Fruit fly (Drosophila melanogaster): ENCODE data around the gene t-cup.

t-cup gene

DNA sequence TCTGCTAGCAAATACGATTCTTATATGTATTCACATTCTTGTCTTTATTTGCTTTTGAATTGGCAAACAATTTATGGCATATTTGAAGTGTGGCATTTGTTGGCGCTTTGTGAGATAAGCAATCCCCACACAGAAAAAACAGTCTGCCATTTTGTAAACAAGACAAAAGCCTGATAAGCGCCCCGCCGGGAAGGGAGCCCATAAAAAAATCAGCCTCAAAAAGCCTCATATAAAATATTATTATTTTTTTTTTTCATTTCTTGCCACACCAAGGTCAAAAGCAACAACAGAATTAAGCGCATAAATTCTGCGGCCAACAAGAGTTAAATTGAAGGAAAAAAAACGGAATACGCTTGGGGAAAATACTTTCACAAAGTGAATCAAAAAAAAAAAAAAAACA lies 21.8 kb downstream of the t-cup start (continued):
- no peak for TF ChIP-seq eve (GFP tag; optimal IDR thresholded peaks at IDR 0.05)
- no peak for TF ChIP-seq Side (GFP tag; optimal IDR thresholded peaks at IDR 0.05)
- TF ChIP-seq CG14667 (GFP tag; IDR thresholded peaks at IDR 0.05): no peak
- no peak for TF ChIP-seq CG7372 (GFP tag; IDR thresholded peaks at IDR 0.05)
- TF ChIP-seq CG14050 (GFP tag; IDR thresholded peaks at IDR 0.05): no peak
- no peak for TF ChIP-seq tx (GFP tag; optimal IDR thresholded peaks at IDR 0.05)
- TF ChIP-seq da (GFP tag; optimal IDR thresholded peaks at IDR 0.05): no peak
- no peak for TF ChIP-seq CG14710 (tag; optimal IDR thresholded peaks at IDR 0.05)
- TF ChIP-seq ftz-f1 (GFP tag; optimal IDR thresholded peaks at IDR 0.05): peak; percentile 73
- peak; percentile 72 for TF ChIP-seq CG2678 (tag; optimal IDR thresholded peaks at IDR 0.05)
- no peak for TF ChIP-seq NFAT (GFP tag; IDR thresholded peaks at IDR 0.05)
- TF ChIP-seq Six4 (GFP tag; optimal IDR thresholded peaks at IDR 0.05): no peak
- TF ChIP-seq row (GFP tag; IDR thresholded peaks at IDR 0.05): no peak
- no peak for TF ChIP-seq MBD-R2 (GFP tag; IDR thresholded peaks at IDR 0.05)
- no peak for TF ChIP-seq dm (GFP tag; optimal IDR thresholded peaks at IDR 0.05)
- TF ChIP-seq CG33213 (GFP tag; optimal IDR thresholded peaks at IDR 0.05): no peak
- no peak for TF ChIP-seq peb (GFP tag; IDR thresholded peaks at IDR 0.05)
- no peak for TF ChIP-seq Lhr (GFP tag; optimal IDR thresholded peaks at IDR 0.05)
- TF ChIP-seq Myb (GFP tag; optimal IDR thresholded peaks at IDR 0.05): no peak
- no peak for TF ChIP-seq hbn (GFP tag; IDR thresholded peaks at IDR 0.05; ENCODE audit: partially characterized antibody)
- no peak for TF ChIP-seq cato (GFP tag; optimal IDR thresholded peaks at IDR 0.05; ENCODE audit: borderline replicate concordance)
- no peak for TF ChIP-seq chif (GFP tag; optimal IDR thresholded peaks at IDR 0.05)
- TF ChIP-seq lilli (GFP tag; optimal IDR thresholded peaks at IDR 0.05): peak; percentile 17
- TF ChIP-seq HLH4C (GFP tag; IDR thresholded peaks at IDR 0.05; ENCODE audit: partially characterized antibody): no peak
- TF ChIP-seq sd (tag; optimal IDR thresholded peaks at IDR 0.05): peak; percentile 95
- TF ChIP-seq pho (GFP tag; optimal IDR thresholded peaks at IDR 0.05): no peak
- TF ChIP-seq sens (GFP tag): peak; percentile 15
- no peak for TF ChIP-seq CG1602 (GFP tag; optimal IDR thresholded peaks at IDR 0.05)
- TF ChIP-seq repo (GFP tag; optimal IDR thresholded peaks at IDR 0.05): no peak
- TF ChIP-seq sqz (GFP tag; optimal IDR thresholded peaks at IDR 0.05): peak; percentile 84
- no peak for TF ChIP-seq Opbp (GFP tag; IDR thresholded peaks at IDR 0.05; ENCODE audit: partially characterized antibody)
- peak; percentile 82 for TF ChIP-seq Hmr (GFP tag; optimal IDR thresholded peaks at IDR 0.05)
- TF ChIP-seq CG10565 (GFP tag; optimal IDR thresholded peaks at IDR 0.05): no peak
- TF ChIP-seq tup (GFP tag; optimal IDR thresholded peaks at IDR 0.05): no peak
- TF ChIP-seq YL-1 (GFP tag; optimal IDR thresholded peaks at IDR 0.05): no peak
- no peak for TF ChIP-seq CG5245 (GFP tag; optimal IDR thresholded peaks at IDR 0.05)
- no peak for TF ChIP-seq TFAM (GFP tag; optimal IDR thresholded peaks at IDR 0.05)
- TF ChIP-seq Chrac-16 (GFP tag; optimal IDR thresholded peaks at IDR 0.05): no peak
- peak; percentile 29 for TF ChIP-seq CG17359 (tag; optimal IDR thresholded peaks at IDR 0.05)
- peak; percentile 8 for TF ChIP-seq CG12236 (GFP tag; optimal IDR thresholded peaks at IDR 0.05)
- peak; percentile 42 for TF ChIP-seq odd (GFP tag; optimal IDR thresholded peaks at IDR 0.05)
- TF ChIP-seq Med (GFP tag): peak; percentile 86
- peak; percentile 24 for TF ChIP-seq grau (tag; optimal IDR thresholded peaks at IDR 0.05)
- TF ChIP-seq Hr51 (GFP tag; optimal IDR thresholded peaks at IDR 0.05): peak in 1 of 2 experiments; percentile 16
- TF ChIP-seq sens-2 (GFP tag; IDR thresholded peaks at IDR 0.05): peak; percentile 18; the same call in 1 of the 2 replicates
- no peak for TF ChIP-seq fru (optimal IDR thresholded peaks at IDR 0.05)
- TF ChIP-seq en (GFP tag; optimal IDR thresholded peaks at IDR 0.05): no peak
- no peak for TF ChIP-seq CG6254 (GFP tag; optimal IDR thresholded peaks at IDR 0.05)
- no peak for TF ChIP-seq CG3995 (GFP tag; optimal IDR thresholded peaks at IDR 0.05)
- no peak for TF ChIP-seq HmgD (GFP tag; optimal IDR thresholded peaks at IDR 0.05)
- TF ChIP-seq CG15011 (GFP tag; optimal IDR thresholded peaks at IDR 0.05): peak; percentile 18
- peak; percentile 67 for TF ChIP-seq gro (GFP tag; optimal IDR thresholded peaks at IDR 0.05)
- TF ChIP-seq NfI (GFP tag; optimal IDR thresholded peaks at IDR 0.05): no peak
